Worm (Caenorhabditis elegans): ENCODE data around the gene sir-2.2.

DNA sequence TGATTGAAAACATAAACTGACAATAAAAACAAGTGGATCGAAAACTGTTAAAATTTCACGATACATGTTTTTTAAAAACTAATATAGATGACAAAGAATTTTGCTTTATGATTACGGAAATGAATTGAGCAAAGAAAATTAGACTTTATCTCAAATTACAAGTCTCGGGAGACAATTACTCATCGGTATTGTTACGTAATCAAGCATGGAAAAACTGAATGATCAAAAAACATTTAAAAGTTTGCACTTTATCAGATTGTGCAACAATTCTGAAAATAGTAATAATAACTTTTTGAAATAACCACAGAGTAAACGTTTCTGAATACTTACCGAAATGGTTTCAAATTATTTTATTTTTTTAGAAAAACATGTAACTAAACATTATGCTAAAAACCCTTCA lies 22.1 kb upstream of the sir-2.2 start, which contains the start of gene srd-43:
- TF ChIP-seq elt-3 (tag; optimal IDR thresholded peaks at IDR 0.05) (no peak), snpc-4 (tag; optimal IDR thresholded peaks at IDR 0.05) (no peak), ama-1 (optimal IDR thresholded peaks at IDR 0.05) (no peak), ceh-16 (tag; optimal IDR thresholded peaks at IDR 0.05) (no peak), unc-39 (tag; optimal IDR thresholded peaks at IDR 0.05) (no peak)
